Worm (Caenorhabditis elegans) whole organism, young adult: ENCODE results near the gene pho-14.

Source experiments
- B0336.3 ChIP-seq: fragments of 200-800 bp; sonication (Bioruptor generic); IDR thresholded peaks from 2 replicates; pipeline ENCODE4 v1.3.6; 2022; ENCODE audit warnings: missing genetic modification characterization, missing compliant biosample characterization
- F49E8.2 ChIP-seq: sonication (generic microtip); optimal IDR thresholded peaks from 3 replicates; lab custom pipeline; 2017; ENCODE audit warnings: missing genetic modification characterization, mild to moderate bottlenecking, missing compliant biosample characterization, antibody characterized with exemption, moderate library complexity; ENCODE audit not compliant: insufficient read depth
- ceh-40 ChIP-seq: fragments of 200-800 bp; sonication (Bioruptor generic); IDR thresholded peaks from 2 replicates; pipeline ENCODE4 v1.3.6; 2022; ENCODE audit warnings: missing genetic modification characterization, missing compliant biosample characterization
- egl-44 ChIP-seq: fragments of 200-800 bp; sonication (Bioruptor generic); IDR thresholded peaks from 2 replicates; pipeline ENCODE4 v1.3.6; 2022; ENCODE audit warnings: missing genetic modification reagents, missing genetic modification characterization, missing compliant biosample characterization
- egrh-3 ChIP-seq: fragments of 200-800 bp; sonication (Bioruptor generic); IDR thresholded peaks from 2 replicates; pipeline ENCODE4 v1.3.6; 2022; ENCODE audit warnings: missing genetic modification reagents, missing genetic modification characterization, missing compliant biosample characterization
- ets-4 ChIP-seq: fragments of 200-800 bp; sonication (Bioruptor generic); optimal IDR thresholded peaks from 2 replicates; lab custom pipeline; 2018; ENCODE audit warnings: mild to moderate bottlenecking, missing genetic modification characterization, missing compliant biosample characterization
- snpc-4 ChIP-seq, 5 experiments: fragments of 150-350 bp in 1 of 5; sonication (generic microtip) in 4 of 5; optimal IDR thresholded peaks; 2 replicates each; lab custom pipeline; 2014 to 2018; ENCODE audit warnings: missing genetic modification characterization in 5 of 5, missing biosample characterization in 3 of 5, antibody characterized with exemption in 2 of 5, mild to moderate bottlenecking in 2 of 5, missing compliant biosample characterization in 2 of 5, missing genotype in 2 of 5, moderate library complexity in 2 of 5, missing genetic modification reagents in 1 of 5
- unc-130 ChIP-seq: sonication (generic microtip); optimal IDR thresholded peaks from 2 replicates; lab custom pipeline; 2016; ENCODE audit warnings: missing genetic modification reagents, missing genetic modification characterization, missing compliant biosample characterization
- ztf-25 ChIP-seq: fragments of 200-800 bp; sonication (Bioruptor generic); IDR thresholded peaks from 2 replicates; pipeline ENCODE4 v1.3.6; 2022; ENCODE audit warnings: missing genetic modification reagents, missing genetic modification characterization, missing compliant biosample characterization
- ztf-26 ChIP-seq: sonication (generic microtip); optimal IDR thresholded peaks from 2 replicates; lab custom pipeline; 2017; ENCODE audit warnings: missing genetic modification characterization, missing compliant biosample characterization

DNA sequence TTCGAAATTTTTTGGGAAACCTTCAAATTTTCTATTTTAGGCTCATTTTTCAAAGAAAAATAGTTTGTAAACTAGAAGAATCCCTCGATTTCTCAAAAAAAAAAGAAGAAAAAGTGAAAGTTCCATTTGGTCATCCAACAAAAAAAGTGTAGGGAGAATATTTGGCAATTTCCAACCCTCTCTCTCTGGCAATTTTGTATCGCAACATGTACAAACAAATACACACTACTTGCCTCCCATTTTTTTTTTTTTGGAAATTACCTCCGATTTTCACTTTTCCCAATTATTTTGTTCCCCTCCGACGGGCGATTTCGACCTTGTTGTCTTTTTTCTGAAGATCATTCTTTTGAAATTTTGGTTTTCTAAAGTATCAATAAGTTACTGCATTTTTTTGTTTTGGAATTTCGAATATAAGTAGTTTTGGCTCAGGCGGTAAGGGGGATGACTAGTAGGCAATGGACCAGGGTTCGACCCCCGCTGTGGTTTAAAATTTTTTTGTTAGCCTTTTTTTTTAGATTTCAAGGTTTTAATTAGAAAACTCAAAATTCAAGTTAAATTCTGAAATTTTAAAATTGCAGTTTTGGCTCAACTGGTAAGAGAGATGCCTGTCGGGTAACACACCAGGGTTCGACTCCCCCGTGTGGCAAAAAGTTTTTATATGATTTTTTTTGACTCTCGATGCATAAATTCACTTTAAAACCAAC lies 11.9 kb downstream of the pho-14 start:
- no peak for TF ChIP-seq ets-4 (GFP tag; lab: Kevin White, UChicago)
- no peak for TF ChIP-seq B0336.3
- no peak for TF ChIP-seq ceh-40
- no peak for TF ChIP-seq snpc-4 (GFP tag; optimal IDR thresholded peaks at IDR 0.05; lab: Kevin White, UChicago)
- no peak for TF ChIP-seq snpc-4 (tag; optimal IDR thresholded peaks at IDR 0.05; lab: Kevin White, UChicago)
- no peak for TF ChIP-seq ztf-25
- no peak for TF ChIP-seq ztf-26
- no peak for TF ChIP-seq egrh-3 (GFP tag; lab: Robert Waterston, UW)
- TF ChIP-seq egl-44: no peak
- no peak for TF ChIP-seq unc-130 (GFP tag; lab: Kevin White, UChicago)
- TF ChIP-seq F49E8.2 (tag; lab: Kevin White, UChicago): no peak
